Fruit fly (Drosophila melanogaster) whole organism, pupa: ENCODE data around the gene dome.

Experiments
- CG13204 ChIP-seq: fragments of 200-800 bp; sonication (Bioruptor generic); optimal IDR thresholded peaks from 2 replicates; lab custom pipeline; 2018; ENCODE audit warnings: missing biosample characterization, mild to moderate bottlenecking, missing genetic modification characterization, moderate library complexity
- CG15710 ChIP-seq: fragments of 200-800 bp; sonication (Bioruptor generic); optimal IDR thresholded peaks from 2 replicates; lab custom pipeline; 2018; ENCODE audit warnings: missing biosample characterization, mild to moderate bottlenecking, missing genetic modification characterization, moderate library complexity
- CG17806 ChIP-seq: fragments of 200-800 bp; sonication (Bioruptor generic); optimal IDR thresholded peaks from 2 replicates; lab custom pipeline; 2018; ENCODE audit warnings: missing biosample characterization, mild to moderate bottlenecking, missing genetic modification characterization, moderate library complexity
- CG32121 ChIP-seq: fragments of 200-800 bp; sonication (Bioruptor generic); IDR thresholded peaks from 2 replicates; pipeline ENCODE4 v1.3.6; 2022; ENCODE audit warnings: missing biosample characterization, missing genetic modification characterization
- CG34367 ChIP-seq: fragments of 200-800 bp; sonication (Bioruptor generic); optimal IDR thresholded peaks from 2 replicates; lab custom pipeline; 2018; ENCODE audit warnings: missing biosample characterization, mild to moderate bottlenecking, missing genetic modification characterization
- CG8301 ChIP-seq: fragments of 200-800 bp; sonication (Bioruptor generic); optimal IDR thresholded peaks from 2 replicates; lab custom pipeline; 2018; ENCODE audit warnings: missing biosample characterization, mild to moderate bottlenecking, missing genetic modification characterization
- EcR ChIP-seq: fragments of 200-800 bp; sonication (Bioruptor generic); optimal IDR thresholded peaks from 3 replicates; lab custom pipeline; 2019; ENCODE audit warnings: missing biosample characterization, missing genetic modification characterization, mild to moderate bottlenecking, moderate library complexity, missing genetic modification reagents
- Ets98B ChIP-seq: fragments of 200-800 bp; sonication (Bioruptor generic); IDR thresholded peaks from 2 replicates; pipeline ENCODE4 v1.3.6; 2022; ENCODE audit warnings: missing biosample characterization, missing genetic modification characterization
- fd96Ca ChIP-seq: fragments of 200-800 bp; sonication (Bioruptor generic); IDR thresholded peaks from 3 replicates; pipeline ENCODE4 v1.3.6; 2022; ENCODE audit warnings: missing biosample characterization, missing genetic modification characterization
- rn ChIP-seq: fragments of 200-800 bp; sonication (Bioruptor generic); IDR thresholded peaks from 2 replicates; pipeline ENCODE4 v1.3.6; 2022; ENCODE audit warnings: missing biosample characterization, missing genetic modification characterization

DNA sequence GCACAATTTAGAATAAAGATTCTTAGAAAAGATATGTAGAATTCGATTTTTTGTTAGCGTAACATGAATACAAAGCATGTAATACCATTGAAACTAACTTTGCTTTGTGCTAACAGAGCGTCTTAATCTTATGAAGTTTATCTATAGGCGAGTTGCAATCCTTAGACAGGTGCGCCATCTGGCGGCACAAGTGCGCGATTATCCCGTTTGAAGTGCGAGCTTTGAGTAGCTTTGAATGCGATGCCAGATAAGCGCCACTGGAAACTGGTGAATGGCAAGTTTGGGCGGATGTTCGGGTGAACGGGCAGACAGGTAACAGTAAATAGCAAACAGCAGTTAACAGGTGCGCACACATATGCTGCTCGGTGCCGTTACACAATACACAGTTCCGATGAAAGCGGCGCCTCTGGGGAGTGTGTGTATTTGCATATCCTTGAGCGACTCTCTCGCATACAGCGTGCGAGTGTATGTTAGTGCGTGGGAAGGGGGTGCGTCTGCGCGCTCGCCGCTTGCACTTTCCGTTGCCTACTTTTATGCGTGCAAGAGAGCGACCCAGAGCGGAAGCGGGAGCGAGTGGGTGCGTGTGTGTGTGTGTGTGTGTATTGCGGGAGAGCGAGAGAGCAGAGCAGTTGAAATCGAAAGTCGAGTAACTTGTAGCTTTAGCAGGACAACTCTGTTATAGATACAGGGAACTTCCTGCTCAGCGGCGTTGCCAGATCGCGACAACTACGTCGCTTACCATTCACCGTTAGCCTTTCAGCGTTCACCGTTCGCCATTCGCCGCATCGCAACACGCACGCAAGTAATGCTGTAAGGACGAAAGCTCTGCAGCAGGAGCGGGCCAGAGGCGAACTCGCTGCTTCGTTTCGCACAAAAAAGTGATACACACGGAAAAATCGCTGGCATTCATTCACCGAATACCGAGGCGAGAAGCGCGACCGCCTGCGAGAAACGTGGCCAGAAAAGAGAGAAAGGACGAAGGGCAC lies 35.0 kb upstream of the dome start, which contains the start of gene CG12531:
- no peak for TF ChIP-seq CG13204 (GFP tag; lab: Kevin White, UChicago)
- no peak for TF ChIP-seq CG15710 (tag; lab: Kevin White, UChicago)
- TF ChIP-seq CG34367 (tag; lab: Kevin White, UChicago): no peak
- TF ChIP-seq CG32121: no peak
- TF ChIP-seq CG17806 (tag; lab: Kevin White, UChicago): no peak
- TF ChIP-seq EcR: no peak
- no peak for TF ChIP-seq Ets98B
- no peak for TF ChIP-seq fd96Ca (GFP tag; lab: Robert Waterston, UW)
- no peak for TF ChIP-seq rn (GFP tag; lab: Robert Waterston, UW)
- TF ChIP-seq CG8301 (tag; lab: Kevin White, UChicago): no peak
